Fruit fly (Drosophila melanogaster): ENCODE results near the gene Polr2J.

The Polr2J gene

dm6 chr2L:17379844-17380243 lies 30.4 kb downstream of the Polr2J start (continued):
- TF ChIP-seq CG33557 (GFP tag; optimal IDR thresholded peaks at IDR 0.05) (peak; percentile 84), CG11456 (GFP tag; IDR thresholded peaks at IDR 0.05) (no peak), CG6272 (GFP tag; IDR thresholded peaks at IDR 0.05) (no peak), al (GFP tag; IDR thresholded peaks at IDR 0.05) (no peak), sens (GFP tag) (peak; percentile 98), CG18476 (GFP tag; optimal IDR thresholded peaks at IDR 0.05) (peak; percentile 52), Opbp (GFP tag; IDR thresholded peaks at IDR 0.05; ENCODE audit: partially characterized antibody) (no peak), CG2120 (GFP tag; optimal IDR thresholded peaks at IDR 0.05) (no peak), CG11247 (GFP tag; IDR thresholded peaks at IDR 0.05) (no peak), trem (tag; optimal IDR thresholded peaks at IDR 0.05) (peak; percentile 58), CG6689 (GFP tag; IDR thresholded peaks at IDR 0.05) (peak; percentile 68), CG18764 (GFP tag; optimal IDR thresholded peaks at IDR 0.05) (peak; percentile 72), ham (GFP tag; IDR thresholded peaks at IDR 0.05) (no peak), PHDP (tag; optimal IDR thresholded peaks at IDR 0.05) (peak; percentile 71), CG12659 (GFP tag; optimal IDR thresholded peaks at IDR 0.05) (peak; percentile 34), CG4617 (GFP tag; optimal IDR thresholded peaks at IDR 0.05; ENCODE audit: borderline replicate concordance) (peak; percentile 25), CG13624 (GFP tag; optimal IDR thresholded peaks at IDR 0.05) (peak; percentile 45), CG10543 (GFP tag; optimal IDR thresholded peaks at IDR 0.05) (peak; percentile 26), zfh1 (GFP tag; IDR thresholded peaks at IDR 0.05) (peak; percentile 81), CkIIα-i1 (GFP tag; IDR thresholded peaks at IDR 0.05) (no peak), Awh (GFP tag; IDR thresholded peaks at IDR 0.05) (peak; percentile 87), Dad (GFP tag; optimal IDR thresholded peaks at IDR 0.05) (peak; percentile 38), vnd (GFP tag; IDR thresholded peaks at IDR 0.05; ENCODE audit: partially characterized antibody) (no peak), CG2116 (GFP tag; optimal IDR thresholded peaks at IDR 0.05) (peak; percentile 39), BtbVII (GFP tag; optimal IDR thresholded peaks at IDR 0.05) (peak; percentile 45), CG11723 (GFP tag; optimal IDR thresholded peaks at IDR 0.05) (peak; percentile 67), sc (optimal IDR thresholded peaks at IDR 0.05) (no peak), sc (GFP tag; optimal IDR thresholded peaks at IDR 0.05) (peak; percentile 80), Dip3 (GFP tag; optimal IDR thresholded peaks at IDR 0.05) (no peak), Nf-YC (tag; optimal IDR thresholded peaks at IDR 0.05) (no peak), ftz-f1 (GFP tag; optimal IDR thresholded peaks at IDR 0.05) (no peak), abd-A (tag; optimal IDR thresholded peaks at IDR 0.05) (no peak), CG12299 (tag; optimal IDR thresholded peaks at IDR 0.05) (peak; percentile 59), CG13296 (GFP tag; optimal IDR thresholded peaks at IDR 0.05) (no peak), CG7372 (GFP tag; IDR thresholded peaks at IDR 0.05) (no peak), HLHmδ (GFP tag; optimal IDR thresholded peaks at IDR 0.05) (peak; percentile 89), dati (GFP tag; IDR thresholded peaks at IDR 0.05) (0 out of 2 replicates have a peak, but pooled peaks have one; percentile 27), pb (GFP tag; optimal IDR thresholded peaks at IDR 0.05) (peak; percentile 39), CG12104 (GFP tag; optimal IDR thresholded peaks at IDR 0.05) (peak; percentile 84), Dip2 (GFP tag; IDR thresholded peaks at IDR 0.05) (no peak), grn (GFP tag; optimal IDR thresholded peaks at IDR 0.05) (peak; percentile 70), Blimp-1 (GFP tag; optimal IDR thresholded peaks at IDR 0.05) (peak; percentile 86), Sox102F (GFP tag; optimal IDR thresholded peaks at IDR 0.05) (peak; percentile 73), CG32772 (GFP tag; IDR thresholded peaks at IDR 0.05) (0 out of 2 replicates have a peak, but pooled peaks have one; percentile 24), CG8359 (GFP tag; optimal IDR thresholded peaks at IDR 0.05; ENCODE audit: borderline replicate concordance) (peak; percentile 61), Six4 (GFP tag; optimal IDR thresholded peaks at IDR 0.05) (peak; percentile 48), repo (GFP tag; optimal IDR thresholded peaks at IDR 0.05) (peak; percentile 56), Hr51 (GFP tag; optimal IDR thresholded peaks at IDR 0.05) (peak in 1 of 2 experiments; percentile 62), CG11504 (tag; optimal IDR thresholded peaks at IDR 0.05) (peak; percentile 61), otp (GFP tag; IDR thresholded peaks at IDR 0.05) (peak; percentile 80), CG6765 (GFP tag; optimal IDR thresholded peaks at IDR 0.05) (no peak)
